Fruit fly (Drosophila melanogaster) whole organism, embryonic: ENCODE data around the gene CG2772.

Source experiments
- ATbp ChIP-seq: fragments of 200-800 bp; sonication (Bioruptor generic); optimal IDR thresholded peaks from 2 replicates; lab custom pipeline; 2017; ENCODE audit warnings: missing biosample characterization, mild to moderate bottlenecking, missing genetic modification characterization, missing genetic modification reagents
- Atf3 ChIP-seq: fragments of 200-800 bp; sonication (Bioruptor generic); optimal IDR thresholded peaks from 3 replicates; lab custom pipeline; 2016; ENCODE audit warnings: missing biosample characterization, missing genetic modification characterization
- B-H2 ChIP-seq: fragments of 200-800 bp; sonication (Bioruptor generic); optimal IDR thresholded peaks from 2 replicates; lab custom pipeline; 2018; ENCODE audit warnings: missing biosample characterization, mild to moderate bottlenecking, missing genetic modification characterization
- Bdp1 ChIP-seq: fragments of 200-800 bp; sonication (Bioruptor generic); optimal IDR thresholded peaks from 3 replicates; lab custom pipeline; 2016; ENCODE audit warnings: missing biosample characterization, missing genetic modification characterization
- BtbVII ChIP-seq: fragments of 200-800 bp; sonication (Bioruptor generic); optimal IDR thresholded peaks from 3 replicates; lab custom pipeline; 2017; ENCODE audit warnings: missing biosample characterization, mild to moderate bottlenecking, missing genetic modification characterization
- CG10431 ChIP-seq: fragments of 200-800 bp; sonication (Bioruptor generic); optimal IDR thresholded peaks from 3 replicates; lab custom pipeline; 2018; ENCODE audit warnings: missing biosample characterization, mild to moderate bottlenecking, missing genetic modification characterization
- CG11247 ChIP-seq: fragments of 200-800 bp; sonication (Bioruptor generic); IDR thresholded peaks from 2 replicates; pipeline ENCODE4 v1.3.6; 2022; ENCODE audit warnings: missing biosample characterization, missing genetic modification characterization
- CG12071 ChIP-seq: fragments of 200-800 bp; sonication (Bioruptor generic); optimal IDR thresholded peaks from 3 replicates; lab custom pipeline; 2018; ENCODE audit warnings: missing biosample characterization, mild to moderate bottlenecking, missing genetic modification characterization
- CG12219 ChIP-seq: fragments of 200-800 bp; sonication (Bioruptor generic); optimal IDR thresholded peaks from 3 replicates; lab custom pipeline; 2018; ENCODE audit warnings: missing biosample characterization, mild to moderate bottlenecking, missing genetic modification characterization
- CG15514 ChIP-seq: fragments of 200-800 bp; sonication (Bioruptor generic); optimal IDR thresholded peaks from 3 replicates; lab custom pipeline; 2017; ENCODE audit warnings: missing biosample characterization, missing genetic modification characterization, mild to moderate bottlenecking, moderate library complexity, missing genetic modification reagents
- CG16779 ChIP-seq: fragments of 200-800 bp; sonication (Bioruptor generic); IDR thresholded peaks from 2 replicates; pipeline ENCODE4 v1.3.6; 2022; ENCODE audit warnings: missing biosample characterization, missing genetic modification characterization
- CG1832 ChIP-seq: fragments of 200-800 bp; sonication (Bioruptor generic); optimal IDR thresholded peaks from 2 replicates; lab custom pipeline; 2017; ENCODE audit warnings: missing biosample characterization, mild to moderate bottlenecking, missing genetic modification characterization, inconsistent platforms
- CG31224 ChIP-seq: fragments of 200-800 bp; sonication (Bioruptor generic); IDR thresholded peaks from 2 replicates; pipeline ENCODE4 v1.3.6; 2022; ENCODE audit warnings: missing biosample characterization, missing genetic modification characterization
- CG32772 ChIP-seq: fragments of 200-800 bp; sonication (Bioruptor generic); IDR thresholded peaks from 2 replicates; pipeline ENCODE4 v1.3.6; 2022; ENCODE audit warnings: missing biosample characterization, missing genetic modification characterization
- CG3281 ChIP-seq: fragments of 200-800 bp; sonication (Bioruptor generic); optimal IDR thresholded peaks from 3 replicates; lab custom pipeline; 2017; ENCODE audit warnings: missing biosample characterization, mild to moderate bottlenecking, missing genetic modification characterization
- CG5245 ChIP-seq: fragments of 200-800 bp; sonication (Bioruptor generic); optimal IDR thresholded peaks from 3 replicates; lab custom pipeline; 2016; ENCODE audit warnings: missing biosample characterization, missing genetic modification characterization
- CG6765 ChIP-seq: fragments of 200-800 bp; sonication (Bioruptor generic); optimal IDR thresholded peaks from 3 replicates; lab custom pipeline; 2017; ENCODE audit warnings: missing biosample characterization, mild to moderate bottlenecking, missing genetic modification characterization
- CG7372 ChIP-seq: fragments of 200-800 bp; sonication (Bioruptor generic); IDR thresholded peaks from 2 replicates; pipeline ENCODE4 v1.3.6; 2022; ENCODE audit warnings: missing biosample characterization, missing genetic modification characterization
- CG8359 ChIP-seq: fragments of 200-800 bp; sonication (Bioruptor generic); optimal IDR thresholded peaks from 2 replicates; lab custom pipeline; 2017; ENCODE audit warnings: missing biosample characterization, mild to moderate bottlenecking, missing genetic modification characterization, borderline replicate concordance
- CG9437 ChIP-seq: fragments of 200-800 bp; sonication (Bioruptor generic); optimal IDR thresholded peaks from 2 replicates; lab custom pipeline; 2018; ENCODE audit warnings: missing biosample characterization, mild to moderate bottlenecking, missing genetic modification characterization
- Fer1 ChIP-seq: fragments of 200-800 bp; sonication (Bioruptor generic); optimal IDR thresholded peaks from 2 replicates; lab custom pipeline; 2017; ENCODE audit warnings: missing biosample characterization, mild to moderate bottlenecking, missing genetic modification characterization
- GATAe ChIP-seq: fragments of 200-800 bp; sonication (Bioruptor generic); conservative IDR thresholded peaks from 2 replicates; pipeline ENCODE4 v1.3.6; 2022; ENCODE audit warnings: missing biosample characterization, missing genetic modification characterization
- Hr51 ChIP-seq, 2 experiments: fragments of 200-800 bp; sonication (Bioruptor generic); optimal IDR thresholded peaks; 2 replicates in 1 of 2; 3 replicates in 1 of 2; lab custom pipeline; 2016 to 2018; ENCODE audit warnings: missing biosample characterization in 2 of 2, missing genetic modification characterization in 2 of 2, mild to moderate bottlenecking in 1 of 2, moderate library complexity in 1 of 2
- Lhr ChIP-seq: fragments of 200-800 bp; sonication (Bioruptor generic); optimal IDR thresholded peaks from 3 replicates; lab custom pipeline; 2017; ENCODE audit warnings: mild to moderate bottlenecking, missing biosample characterization, missing genetic modification reagents, missing genetic modification characterization
- Mrtf ChIP-seq: fragments of 200-800 bp; sonication (Bioruptor generic); IDR thresholded peaks from 3 replicates; pipeline ENCODE4 v1.3.6; 2022; ENCODE audit warnings: missing biosample characterization, missing genetic modification characterization
- Myb ChIP-seq: fragments of 200-800 bp; sonication (Bioruptor generic); optimal IDR thresholded peaks from 2 replicates; lab custom pipeline; 2016; ENCODE audit warnings: missing biosample characterization, missing genetic modification characterization
- Nf-YB ChIP-seq: fragments of 200-800 bp; sonication (Bioruptor generic); optimal IDR thresholded peaks from 3 replicates; lab custom pipeline; 2019; ENCODE audit warnings: missing biosample characterization, mild to moderate bottlenecking, missing genetic modification characterization, moderate library complexity
- Sin3A ChIP-seq: fragments of >200 bp; optimal IDR thresholded peaks from 2 replicates; lab custom pipeline; 2018
- Sox102F ChIP-seq: fragments of 200-800 bp; sonication (Bioruptor generic); optimal IDR thresholded peaks from 2 replicates; lab custom pipeline; 2018; ENCODE audit warnings: missing biosample characterization, mild to moderate bottlenecking, missing genetic modification characterization, moderate library complexity
- Xrp1 ChIP-seq: fragments of 200-800 bp; sonication (Bioruptor generic); IDR thresholded peaks from 2 replicates; pipeline ENCODE4 v1.3.6; 2022; ENCODE audit warnings: missing biosample characterization, missing genetic modification characterization
- ap ChIP-seq: fragments of 200-800 bp; sonication (Bioruptor generic); IDR thresholded peaks from 2 replicates; pipeline ENCODE4 v1.3.6; 2022; ENCODE audit warnings: missing biosample characterization, missing genetic modification characterization
- ase ChIP-seq: fragments of 200-800 bp; sonication (Bioruptor generic); IDR thresholded peaks from 3 replicates; pipeline ENCODE4 v1.3.6; 2022; ENCODE audit warnings: missing biosample characterization, missing genetic modification characterization
- bbx ChIP-seq: fragments of 200-800 bp; sonication (Bioruptor generic); IDR thresholded peaks from 2 replicates; pipeline ENCODE4 v1.3.6; 2022; ENCODE audit warnings: missing biosample characterization, missing genetic modification characterization; ENCODE audit not compliant: partially characterized antibody
- cato ChIP-seq: fragments of 200-800 bp; sonication (Bioruptor generic); optimal IDR thresholded peaks from 2 replicates; lab custom pipeline; 2016; ENCODE audit warnings: missing biosample characterization, missing genetic modification characterization, borderline replicate concordance
- crol ChIP-seq: fragments of 200-800 bp; sonication (Bioruptor generic); IDR thresholded peaks from 2 replicates; pipeline ENCODE4 v1.3.6; 2022; ENCODE audit warnings: missing biosample characterization, missing genetic modification characterization
- dmrt11E ChIP-seq: fragments of 200-800 bp; sonication (Bioruptor generic); optimal IDR thresholded peaks from 3 replicates; lab custom pipeline; 2018; ENCODE audit warnings: missing biosample characterization, mild to moderate bottlenecking, missing genetic modification characterization, moderate library complexity
- dysf ChIP-seq: fragments of 200-800 bp; sonication (Bioruptor generic); IDR thresholded peaks from 3 replicates; pipeline ENCODE4 v1.3.6; 2022; ENCODE audit warnings: missing biosample characterization, missing genetic modification characterization
- exex ChIP-seq: fragments of 200-800 bp; sonication (Bioruptor generic); optimal IDR thresholded peaks from 4 replicates; lab custom pipeline; 2018; ENCODE audit warnings: missing biosample characterization, mild to moderate bottlenecking, missing genetic modification characterization, moderate library complexity
- gcm2 ChIP-seq: fragments of 200-800 bp; sonication (Bioruptor generic); optimal IDR thresholded peaks from 2 replicates; lab custom pipeline; 2016; ENCODE audit warnings: missing biosample characterization, missing genetic modification characterization
- grn ChIP-seq: fragments of 200-800 bp; sonication (Bioruptor generic); optimal IDR thresholded peaks from 3 replicates; lab custom pipeline; 2017; ENCODE audit warnings: missing biosample characterization, missing genetic modification characterization
- hbn ChIP-seq: fragments of 200-800 bp; sonication (Bioruptor generic); IDR thresholded peaks from 2 replicates; pipeline ENCODE4 v1.3.6; 2022; ENCODE audit warnings: missing biosample characterization, missing genetic modification characterization; ENCODE audit not compliant: partially characterized antibody
- insv ChIP-seq, 2 experiments: fragments of 200-800 bp; sonication (Bioruptor generic); optimal IDR thresholded peaks; 3 replicates each; lab custom pipeline; 2016 to 2018; ENCODE audit warnings: missing biosample characterization in 2 of 2, missing genetic modification characterization in 2 of 2
- onecut ChIP-seq: fragments of 200-800 bp; sonication (Bioruptor generic); IDR thresholded peaks from 2 replicates; pipeline ENCODE4 v1.3.6; 2022; ENCODE audit warnings: missing biosample characterization, missing genetic modification characterization
- rib ChIP-seq: fragments of 200-800 bp; sonication (Bioruptor generic); IDR thresholded peaks from 2 replicates; pipeline ENCODE4 v1.3.6; 2022; ENCODE audit warnings: missing biosample characterization, missing genetic modification characterization
- so ChIP-seq: fragments of 200-800 bp; sonication (Bioruptor generic); IDR thresholded peaks from 3 replicates; pipeline ENCODE4 v1.3.6; 2022; ENCODE audit warnings: missing biosample characterization, missing genetic modification characterization
- sqz ChIP-seq: fragments of 200-800 bp; sonication (Bioruptor generic); optimal IDR thresholded peaks from 3 replicates; lab custom pipeline; 2018; ENCODE audit warnings: missing biosample characterization, mild to moderate bottlenecking, missing genetic modification characterization
- tup ChIP-seq: fragments of 200-800 bp; sonication (Bioruptor generic); optimal IDR thresholded peaks from 2 replicates; lab custom pipeline; 2016; ENCODE audit warnings: missing biosample characterization, mild to moderate bottlenecking, missing genetic modification characterization, moderate library complexity
- wdn ChIP-seq: fragments of 200-800 bp; sonication (Bioruptor generic); IDR thresholded peaks from 2 replicates; pipeline ENCODE4 v1.3.6; 2022; ENCODE audit warnings: missing biosample characterization, missing genetic modification characterization
- wek ChIP-seq: fragments of 200-800 bp; sonication (Bioruptor generic); optimal IDR thresholded peaks from 3 replicates; lab custom pipeline; 2018; ENCODE audit warnings: missing biosample characterization, mild to moderate bottlenecking, missing genetic modification characterization, moderate library complexity
- wor ChIP-seq: fragments of 200-800 bp; sonication (Bioruptor generic); IDR thresholded peaks from 2 replicates; pipeline ENCODE4 v1.3.6; 2022; ENCODE audit warnings: missing biosample characterization, missing genetic modification characterization
- zf30C ChIP-seq: fragments of 200-800 bp; sonication (Bioruptor generic); optimal IDR thresholded peaks from 3 replicates; lab custom pipeline; 2018; ENCODE audit warnings: missing biosample characterization, mild to moderate bottlenecking, missing genetic modification characterization

Gene CG2772

DNA sequence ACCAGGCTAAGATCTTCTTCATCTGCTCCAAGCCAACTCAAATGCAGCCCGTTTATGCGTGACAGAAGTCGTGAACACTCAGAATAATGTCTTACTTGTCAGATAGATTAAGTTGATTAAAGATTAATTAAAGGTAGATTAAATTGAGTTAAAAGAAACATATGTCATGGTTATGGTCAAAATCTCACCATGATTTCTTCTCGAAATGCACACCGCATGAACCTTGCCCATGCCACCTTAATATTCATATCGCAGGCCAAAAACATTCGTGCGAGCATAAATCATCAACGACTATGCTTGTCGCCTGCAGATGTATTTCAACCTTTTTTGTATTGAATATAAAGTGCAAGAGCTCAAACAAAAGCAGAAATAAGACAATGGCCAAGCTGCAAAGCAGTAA, 8.7 kb upstream of the CG2772 start (continued):
- TF ChIP-seq so (GFP tag; lab: Robert Waterston, UW): peak; percentile 77
- TF ChIP-seq CG7372: 0 out of 2 replicates have a peak, but pooled peaks have one; percentile 14
- TF ChIP-seq CG12071: peak; percentile 63
- TF ChIP-seq Fer1 (GFP tag; lab: Kevin White, UChicago): peak; percentile 69
- peak; percentile 6 for TF ChIP-seq CG5245
- TF ChIP-seq sqz (GFP tag; lab: Kevin White, UChicago): peak; percentile 42
- TF ChIP-seq wek (GFP tag; lab: Kevin White, UChicago): peak; percentile 6
- TF ChIP-seq Bdp1 (GFP tag; lab: Kevin White, UChicago): peak; percentile 6
- TF ChIP-seq CG12219 (GFP tag; lab: Kevin White, UChicago): peak; percentile 56
- TF ChIP-seq onecut (GFP tag; lab: Robert Waterston, UW): peak; percentile 71
- TF ChIP-seq wdn (GFP tag; lab: Robert Waterston, UW): no peak
- TF ChIP-seq insv (GFP tag; optimal IDR thresholded peaks at IDR 0.05; lab: Kevin White, UChicago): no peak
- no peak for TF ChIP-seq bbx (GFP tag; lab: Robert Waterston, UW)
- TF ChIP-seq CG1832 (GFP tag; lab: Kevin White, UChicago): no peak
- no peak for TF ChIP-seq CG16779 (GFP tag; lab: Robert Waterston, UW)
- TF ChIP-seq CG11247 (GFP tag; lab: Robert Waterston, UW): no peak
- peak; percentile 56 for TF ChIP-seq ATbp (GFP tag; lab: Kevin White, UChicago)
- no peak for TF ChIP-seq grn
- no peak for TF ChIP-seq hbn
- no peak for TF ChIP-seq BtbVII
- no peak for TF ChIP-seq GATAe (GFP tag; lab: Robert Waterston, UW)
- no peak for TF ChIP-seq Sin3A (lab: Kevin White, UChicago)
- TF ChIP-seq ap: peak; percentile 47
- no peak for TF ChIP-seq Nf-YB (GFP tag; lab: Kevin White, UChicago)
- TF ChIP-seq crol (GFP tag; lab: Robert Waterston, UW): no peak
- no peak for TF ChIP-seq CG31224
- peak; percentile 31 for TF ChIP-seq CG9437 (GFP tag; lab: Kevin White, UChicago)
- 0 out of 3 replicates have a peak, but pooled peaks have one; percentile 44 for TF ChIP-seq ase (GFP tag; lab: Robert Waterston, UW)
- peak; percentile 34 for TF ChIP-seq dmrt11E (tag; lab: Kevin White, UChicago)
- no peak for TF ChIP-seq rib (GFP tag; lab: Robert Waterston, UW)
- TF ChIP-seq Lhr (GFP tag; lab: Kevin White, UChicago): no peak
- TF ChIP-seq wor (GFP tag; lab: Robert Waterston, UW): 0 out of 2 replicates have a peak, but pooled peaks have one; percentile 24
- no peak for TF ChIP-seq tup (GFP tag; lab: Kevin White, UChicago)
- TF ChIP-seq CG32772 (GFP tag; lab: Robert Waterston, UW): no peak
- TF ChIP-seq Sox102F: peak; percentile 78
- peak; percentile 23 for TF ChIP-seq CG3281 (GFP tag; lab: Kevin White, UChicago)
- TF ChIP-seq exex (tag; lab: Kevin White, UChicago): no peak
- TF ChIP-seq Myb: no peak
- TF ChIP-seq Atf3: no peak
- peak; percentile 65 for TF ChIP-seq dysf
- peak; percentile 32 for TF ChIP-seq CG8359 (GFP tag; lab: Kevin White, UChicago)
- TF ChIP-seq B-H2: no peak
- no peak for TF ChIP-seq zf30C (GFP tag; lab: Kevin White, UChicago)
- peak; percentile 24 for TF ChIP-seq CG15514
- peak; percentile 3 for TF ChIP-seq cato (GFP tag; lab: Kevin White, UChicago)
- TF ChIP-seq Mrtf (GFP tag; lab: Robert Waterston, UW): no peak
- peak; percentile 56; the same call in 1 of the 2 replicates for TF ChIP-seq Xrp1 (GFP tag; lab: Robert Waterston, UW)
- TF ChIP-seq CG6765: no peak
- no peak for TF ChIP-seq gcm2 (GFP tag; lab: Kevin White, UChicago)
- TF ChIP-seq Hr51 (GFP tag; optimal IDR thresholded peaks at IDR 0.05; lab: Kevin White, UChicago): peak in 1 of 2 experiments; percentile 91
- TF ChIP-seq CG10431 (GFP tag; lab: Kevin White, UChicago): no peak
